Fruit fly (Drosophila melanogaster) whole organism, embryonic: ENCODE data around the gene CG14300.

Experiments used
- Antp ChIP-seq: fragments of 200-800 bp; sonication (Bioruptor generic); optimal IDR thresholded peaks from 3 replicates; lab custom pipeline; 2016; ENCODE audit warnings: missing biosample characterization, missing genetic modification characterization
- Asciz ChIP-seq: fragments of 200-800 bp; sonication (Bioruptor generic); optimal IDR thresholded peaks from 2 replicates; lab custom pipeline; 2017; ENCODE audit warnings: missing biosample characterization, mild to moderate bottlenecking, missing genetic modification characterization, missing genetic modification reagents
- CG10431 ChIP-seq: fragments of 200-800 bp; sonication (Bioruptor generic); optimal IDR thresholded peaks from 3 replicates; lab custom pipeline; 2018; ENCODE audit warnings: missing biosample characterization, mild to moderate bottlenecking, missing genetic modification characterization
- CG10543 ChIP-seq: fragments of 200-800 bp; sonication (Bioruptor generic); optimal IDR thresholded peaks from 3 replicates; lab custom pipeline; 2017; ENCODE audit warnings: missing biosample characterization, mild to moderate bottlenecking, missing genetic modification characterization, moderate library complexity
- CG11247 ChIP-seq: fragments of 200-800 bp; sonication (Bioruptor generic); IDR thresholded peaks from 2 replicates; pipeline ENCODE4 v1.3.6; 2022; ENCODE audit warnings: missing biosample characterization, missing genetic modification characterization
- CG12236 ChIP-seq: fragments of 200-800 bp; sonication (Bioruptor generic); optimal IDR thresholded peaks from 2 replicates; lab custom pipeline; 2016; ENCODE audit warnings: missing biosample characterization, missing genetic modification characterization
- CG12942 ChIP-seq: fragments of 200-800 bp; sonication (Bioruptor generic); optimal IDR thresholded peaks from 3 replicates; lab custom pipeline; 2016; ENCODE audit warnings: missing biosample characterization, missing genetic modification characterization
- CG13123 ChIP-seq: fragments of 200-800 bp; sonication (Bioruptor generic); optimal IDR thresholded peaks from 2 replicates; lab custom pipeline; 2016; ENCODE audit warnings: missing biosample characterization, missing genetic modification characterization
- CG17385 ChIP-seq: fragments of 200-800 bp; sonication (Bioruptor generic); optimal IDR thresholded peaks from 3 replicates; lab custom pipeline; 2018; ENCODE audit warnings: missing biosample characterization, mild to moderate bottlenecking, missing genetic modification characterization
- CG17912 ChIP-seq: fragments of 200-800 bp; sonication (Bioruptor generic); optimal IDR thresholded peaks from 2 replicates; lab custom pipeline; 2018; ENCODE audit warnings: missing biosample characterization, mild to moderate bottlenecking, missing genetic modification characterization
- CG31365 ChIP-seq: fragments of 200-800 bp; sonication (Bioruptor generic); optimal IDR thresholded peaks from 2 replicates; lab custom pipeline; 2018; ENCODE audit warnings: missing biosample characterization, mild to moderate bottlenecking, missing genetic modification characterization
- CG32767 ChIP-seq: fragments of 200-800 bp; sonication (Bioruptor generic); IDR thresholded peaks from 2 replicates; pipeline ENCODE4 v1.3.6; 2022; ENCODE audit warnings: missing biosample characterization, missing genetic modification characterization
- CG5953 ChIP-seq: fragments of 200-800 bp; sonication (Bioruptor generic); IDR thresholded peaks from 2 replicates; pipeline ENCODE4 v1.3.6; 2022; ENCODE audit warnings: missing biosample characterization, missing genetic modification characterization
- CG6854 ChIP-seq: fragments of 200-800 bp; sonication (Bioruptor generic); optimal IDR thresholded peaks from 3 replicates; lab custom pipeline; 2017; ENCODE audit warnings: missing biosample characterization, mild to moderate bottlenecking, missing genetic modification characterization
- CG7271 ChIP-seq: fragments of 200-800 bp; sonication (Bioruptor generic); optimal IDR thresholded peaks from 2 replicates; lab custom pipeline; 2018; ENCODE audit warnings: missing biosample characterization, mild to moderate bottlenecking, missing genetic modification characterization, moderate library complexity
- CG7928 ChIP-seq: fragments of 200-800 bp; sonication (Bioruptor generic); optimal IDR thresholded peaks from 2 replicates; lab custom pipeline; 2017; ENCODE audit warnings: missing biosample characterization, mild to moderate bottlenecking, missing genetic modification characterization
- CG7987 ChIP-seq: fragments of 200-800 bp; sonication (Bioruptor generic); optimal IDR thresholded peaks from 2 replicates; lab custom pipeline; 2018; ENCODE audit warnings: missing biosample characterization, mild to moderate bottlenecking, missing genetic modification characterization, moderate library complexity
- CG9817 ChIP-seq: fragments of 200-800 bp; sonication (Bioruptor generic); optimal IDR thresholded peaks from 2 replicates; lab custom pipeline; 2018; ENCODE audit warnings: missing biosample characterization, mild to moderate bottlenecking, missing genetic modification characterization, moderate library complexity
- CHES-1-like ChIP-seq: fragments of 200-800 bp; sonication (Bioruptor generic); optimal IDR thresholded peaks from 2 replicates; lab custom pipeline; 2016; ENCODE audit warnings: missing biosample characterization, missing genetic modification characterization
- CrebB ChIP-seq: fragments of 200-800 bp; sonication (Bioruptor generic); optimal IDR thresholded peaks from 3 replicates; lab custom pipeline; 2018; ENCODE audit warnings: missing biosample characterization, mild to moderate bottlenecking, missing genetic modification characterization
- Deaf1 ChIP-seq: fragments of 200-800 bp; optimal IDR thresholded peaks from 3 replicates; lab custom pipeline; 2019; ENCODE audit warnings: missing biosample characterization, mild to moderate bottlenecking, missing genetic modification characterization, moderate library complexity
- Dll ChIP-seq: fragments of 200-800 bp; sonication (Bioruptor generic); IDR thresholded peaks from 4 replicates; pipeline ENCODE4 v1.3.6; 2022; ENCODE audit warnings: missing biosample characterization, missing genetic modification characterization; ENCODE audit not compliant: partially characterized antibody
- Ets65A ChIP-seq: fragments of 200-800 bp; sonication (Bioruptor generic); peaks from one replicate; lab custom pipeline; 2016; ENCODE audit warnings: missing biosample characterization, missing genetic modification characterization
- Fer2 ChIP-seq: fragments of 200-800 bp; sonication (Bioruptor generic); optimal IDR thresholded peaks from 2 replicates; lab custom pipeline; 2018; ENCODE audit warnings: missing biosample characterization, mild to moderate bottlenecking, missing genetic modification characterization, moderate library complexity
- Hmx ChIP-seq: fragments of 200-800 bp; sonication (Bioruptor generic); optimal IDR thresholded peaks from 2 replicates; lab custom pipeline; 2016; ENCODE audit warnings: missing biosample characterization, missing genetic modification characterization
- Lim3 ChIP-seq: fragments of 200-800 bp; sonication (Bioruptor generic); IDR thresholded peaks from 2 replicates; pipeline ENCODE4 v1.3.6; 2022; ENCODE audit warnings: missing biosample characterization, missing genetic modification characterization
- Mad ChIP-seq: fragments of 200-800 bp; sonication (Bioruptor generic); optimal IDR thresholded peaks from 2 replicates; lab custom pipeline; 2016; ENCODE audit warnings: missing biosample characterization, missing genetic modification characterization
- Myb ChIP-seq: fragments of 200-800 bp; sonication (Bioruptor generic); optimal IDR thresholded peaks from 2 replicates; lab custom pipeline; 2016; ENCODE audit warnings: missing biosample characterization, missing genetic modification characterization
- NC2β ChIP-seq: fragments of 200-800 bp; sonication (Bioruptor generic); optimal IDR thresholded peaks from 2 replicates; lab custom pipeline; 2016; ENCODE audit warnings: missing biosample characterization, missing genetic modification characterization
- Neu2 ChIP-seq: fragments of 200-800 bp; sonication (Bioruptor generic); optimal IDR thresholded peaks from 3 replicates; lab custom pipeline; 2016; ENCODE audit warnings: missing biosample characterization, missing genetic modification characterization, borderline replicate concordance
- Ravus ChIP-seq: fragments of 200-800 bp; sonication (Bioruptor generic); IDR thresholded peaks from 2 replicates; pipeline ENCODE4 v1.3.6; 2022; ENCODE audit warnings: missing biosample characterization, missing genetic modification characterization
- Sox100B ChIP-seq: fragments of 200-800 bp; sonication (Bioruptor generic); optimal IDR thresholded peaks from 3 replicates; lab custom pipeline; 2018; ENCODE audit warnings: missing biosample characterization, mild to moderate bottlenecking, missing genetic modification characterization
- ara ChIP-seq: fragments of 200-800 bp; sonication (Bioruptor generic); IDR thresholded peaks from 2 replicates; pipeline ENCODE4 v1.3.6; 2022; ENCODE audit warnings: missing biosample characterization, missing genetic modification characterization
- btn ChIP-seq: fragments of 200-800 bp; sonication (Bioruptor generic); optimal IDR thresholded peaks from 2 replicates; lab custom pipeline; 2016; ENCODE audit warnings: missing biosample characterization, missing genetic modification characterization
- cas ChIP-seq: fragments of 200-800 bp; sonication (Bioruptor generic); IDR thresholded peaks from 2 replicates; pipeline ENCODE4 v1.3.6; 2022; ENCODE audit warnings: missing biosample characterization, missing genetic modification characterization
- cato ChIP-seq: fragments of 200-800 bp; sonication (Bioruptor generic); optimal IDR thresholded peaks from 2 replicates; lab custom pipeline; 2016; ENCODE audit warnings: missing biosample characterization, missing genetic modification characterization, borderline replicate concordance
- ci ChIP-seq: fragments of 200-800 bp; sonication (Bioruptor generic); IDR thresholded peaks from 3 replicates; pipeline ENCODE4 v1.3.6; 2022; ENCODE audit warnings: missing biosample characterization, missing genetic modification characterization
- crp ChIP-seq, 2 experiments: fragments of 200-800 bp; sonication (Bioruptor generic); optimal IDR thresholded peaks; 2 replicates in 1 of 2; 3 replicates in 1 of 2; lab custom pipeline; 2017; ENCODE audit warnings: missing biosample characterization in 2 of 2, missing genetic modification characterization in 2 of 2, mild to moderate bottlenecking in 1 of 2, moderate library complexity in 1 of 2
- disco-r ChIP-seq: fragments of 200-800 bp; sonication (Bioruptor generic); optimal IDR thresholded peaks from 2 replicates; lab custom pipeline; 2016; ENCODE audit warnings: missing biosample characterization, missing genetic modification characterization
- grn ChIP-seq: fragments of 200-800 bp; sonication (Bioruptor generic); optimal IDR thresholded peaks from 3 replicates; lab custom pipeline; 2017; ENCODE audit warnings: missing biosample characterization, missing genetic modification characterization
- gt ChIP-seq: fragments of 200-800 bp; sonication (Bioruptor generic); IDR thresholded peaks from 2 replicates; pipeline ENCODE4 v1.3.6; 2022; ENCODE audit warnings: missing biosample characterization, missing genetic modification characterization
- inv ChIP-seq: fragments of 200-800 bp; sonication (Bioruptor generic); IDR thresholded peaks from 2 replicates; pipeline ENCODE4 v1.3.6; 2022; ENCODE audit warnings: missing biosample characterization, missing genetic modification characterization; ENCODE audit not compliant: partially characterized antibody
- nau ChIP-seq: fragments of 200-800 bp; sonication (Bioruptor generic); optimal IDR thresholded peaks from 3 replicates; lab custom pipeline; 2017; ENCODE audit warnings: missing biosample characterization, mild to moderate bottlenecking, missing genetic modification characterization, missing genetic modification reagents
- org-1 ChIP-seq: fragments of 200-800 bp; sonication (Bioruptor generic); optimal IDR thresholded peaks from 2 replicates; lab custom pipeline; 2017; ENCODE audit warnings: missing biosample characterization, missing genetic modification characterization
- otp ChIP-seq: fragments of 200-800 bp; sonication (Bioruptor generic); IDR thresholded peaks from 3 replicates; pipeline ENCODE4, ENCODE4 v1.3.6; 2022; ENCODE audit warnings: missing biosample characterization, missing genetic modification characterization
- repo ChIP-seq: fragments of 200-800 bp; sonication (Bioruptor generic); optimal IDR thresholded peaks from 2 replicates; lab custom pipeline; 2016; ENCODE audit warnings: missing biosample characterization, missing genetic modification characterization
- ro ChIP-seq: fragments of 200-800 bp; sonication (Bioruptor generic); IDR thresholded peaks from 2 replicates; pipeline ENCODE4 v1.3.6; 2022; ENCODE audit warnings: missing biosample characterization, missing genetic modification characterization
- ssp ChIP-seq: fragments of 200-800 bp; sonication (Bioruptor generic); IDR thresholded peaks from 2 replicates; pipeline ENCODE4 v1.3.6; 2022; ENCODE audit warnings: missing biosample characterization, missing genetic modification characterization
- ttk ChIP-seq: fragments of 200-800 bp; sonication (Bioruptor generic); IDR thresholded peaks from 2 replicates; pipeline ENCODE4 v2.1.2; 2022; ENCODE audit warnings: missing biosample characterization, missing genetic modification characterization
- vfl ChIP-seq: fragments of 200-800 bp; sonication (Bioruptor generic); optimal IDR thresholded peaks from 2 replicates; lab custom pipeline; 2016; ENCODE audit warnings: missing biosample characterization, missing genetic modification characterization

CG14300 gene

DNA sequence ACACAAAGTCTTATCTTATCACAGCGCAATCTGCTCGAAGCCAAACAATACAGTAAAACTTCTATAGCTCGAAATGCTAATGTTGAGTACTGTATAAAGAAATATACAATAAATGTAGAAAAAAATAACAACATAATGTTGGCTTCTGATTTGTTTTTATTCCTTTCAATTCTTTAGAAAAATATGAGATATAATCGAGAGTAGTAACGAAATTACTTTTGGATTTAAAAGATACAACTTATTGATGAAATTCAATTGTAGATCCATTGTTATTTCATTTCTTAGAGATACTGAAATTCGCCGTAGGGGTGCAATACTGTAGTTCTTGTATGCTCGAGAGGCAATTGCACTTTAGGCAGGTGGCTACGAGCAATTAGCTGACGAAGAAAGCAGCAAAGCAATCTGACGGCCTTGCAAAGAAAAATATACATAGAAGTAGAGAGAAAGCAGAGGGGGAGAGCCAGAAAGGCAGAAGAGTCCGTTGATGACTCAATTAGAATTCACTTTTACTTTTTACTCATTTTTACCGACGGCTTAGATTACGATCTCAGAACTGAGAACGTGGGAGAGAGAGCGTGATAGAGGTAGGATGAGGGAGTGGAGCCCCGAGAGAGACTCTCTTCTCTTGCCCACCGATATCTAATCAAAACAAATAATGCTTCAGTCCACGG is 22.9 kb downstream of the CG14300 start (continued):
- no peak for TF ChIP-seq nau (GFP tag; lab: Kevin White, UChicago)
- no peak for TF ChIP-seq CG31365
- no peak for TF ChIP-seq Deaf1
- no peak for TF ChIP-seq CrebB (tag; lab: Kevin White, UChicago)
- no peak for TF ChIP-seq Lim3
- peak; percentile 24; the same call in 1 of the 2 replicates for TF ChIP-seq ssp (GFP tag; lab: Robert Waterston, UW)
- no peak for TF ChIP-seq Antp
- TF ChIP-seq Myb = no peak
- TF ChIP-seq CG11247 (GFP tag; lab: Robert Waterston, UW) = 0 out of 2 replicates have a peak, but pooled peaks have one; percentile 17
- no peak for TF ChIP-seq disco-r (GFP tag; lab: Kevin White, UChicago)
- peak; percentile 30 for TF ChIP-seq org-1 (GFP tag; lab: Kevin White, UChicago)
- TF ChIP-seq ttk (GFP tag; lab: Robert Waterston, UW) = 0 out of 2 replicates have a peak, but pooled peaks have one; percentile 29
- no peak; the same call in 2 of the 3 replicates for TF ChIP-seq otp (GFP tag; lab: Robert Waterston, UW)
- TF ChIP-seq Ravus = no peak
- no peak for TF ChIP-seq CG7987 (GFP tag; lab: Kevin White, UChicago)
- no peak for TF ChIP-seq ro (GFP tag; lab: Robert Waterston, UW)
- TF ChIP-seq CG17912 (GFP tag; lab: Kevin White, UChicago) = no peak
- TF ChIP-seq NC2β = no peak
- peak; percentile 88 for TF ChIP-seq Ets65A (GFP tag; lab: Kevin White, UChicago)
- 0 out of 4 replicates have a peak, but pooled peaks have one; percentile 31 for TF ChIP-seq Dll (GFP tag; lab: Robert Waterston, UW)
- no peak for TF ChIP-seq CG10543 (GFP tag; lab: Kevin White, UChicago)
- no peak for TF ChIP-seq ara
- TF ChIP-seq CG32767 (GFP tag; lab: Robert Waterston, UW) = peak; percentile 36; the same call in 1 of the 2 replicates
- TF ChIP-seq crp (GFP tag; optimal IDR thresholded peaks at IDR 0.05; lab: Kevin White, UChicago) = no peak
- TF ChIP-seq Neu2 (GFP tag; lab: Kevin White, UChicago) = no peak
- peak; percentile 8 for TF ChIP-seq CG12942 (GFP tag; lab: Kevin White, UChicago)
- TF ChIP-seq CG9817 (tag; lab: Kevin White, UChicago) = peak; percentile 63
- no peak for TF ChIP-seq Mad (GFP tag; lab: Kevin White, UChicago)
- no peak for TF ChIP-seq cas (GFP tag; lab: Robert Waterston, UW)
- no peak for TF ChIP-seq gt (GFP tag; lab: Robert Waterston, UW)
- TF ChIP-seq CG13123 = no peak
- TF ChIP-seq vfl (GFP tag; lab: Kevin White, UChicago) = no peak
- TF ChIP-seq CG17385 (GFP tag; lab: Kevin White, UChicago) = peak; percentile 40
- no peak for TF ChIP-seq CG7271 (tag; lab: Kevin White, UChicago)
- no peak for TF ChIP-seq CG6854 (GFP tag; lab: Kevin White, UChicago)
- TF ChIP-seq grn = peak; percentile 85
- no peak for TF ChIP-seq inv (GFP tag; lab: Robert Waterston, UW)
- no peak for TF ChIP-seq btn (GFP tag; lab: Kevin White, UChicago)
- TF ChIP-seq CHES-1-like (GFP tag; lab: Kevin White, UChicago) = no peak
- TF ChIP-seq CG10431 (GFP tag; lab: Kevin White, UChicago) = no peak
- peak; percentile 51 for TF ChIP-seq Fer2 (tag; lab: Kevin White, UChicago)
- no peak for TF ChIP-seq Hmx (GFP tag; lab: Kevin White, UChicago)
- no peak for TF ChIP-seq cato
- no peak for TF ChIP-seq CG7928 (GFP tag; lab: Kevin White, UChicago)
- no peak; the same call in 2 of the 3 replicates for TF ChIP-seq ci (GFP tag; lab: Robert Waterston, UW)
- no peak for TF ChIP-seq Asciz (GFP tag; lab: Kevin White, UChicago)
- no peak for TF ChIP-seq CG12236 (GFP tag; lab: Kevin White, UChicago)
- TF ChIP-seq CG5953 = no peak
- TF ChIP-seq Sox100B (GFP tag; lab: Kevin White, UChicago) = peak; percentile 37
- no peak for TF ChIP-seq repo (GFP tag; lab: Kevin White, UChicago)
